Fruit fly (Drosophila melanogaster) S2 (cell line): ENCODE measurements around the gene CG9040.

Experiments used
- CG8478 ChIP-seq: fragments of >200 bp; optimal IDR thresholded peaks from 2 replicates; lab custom pipeline; 2018
- CTCF ChIP-seq, 2 experiments: fragments of >200 bp; optimal IDR thresholded peaks; 2 replicates each; lab custom pipeline; 2018

DNA sequence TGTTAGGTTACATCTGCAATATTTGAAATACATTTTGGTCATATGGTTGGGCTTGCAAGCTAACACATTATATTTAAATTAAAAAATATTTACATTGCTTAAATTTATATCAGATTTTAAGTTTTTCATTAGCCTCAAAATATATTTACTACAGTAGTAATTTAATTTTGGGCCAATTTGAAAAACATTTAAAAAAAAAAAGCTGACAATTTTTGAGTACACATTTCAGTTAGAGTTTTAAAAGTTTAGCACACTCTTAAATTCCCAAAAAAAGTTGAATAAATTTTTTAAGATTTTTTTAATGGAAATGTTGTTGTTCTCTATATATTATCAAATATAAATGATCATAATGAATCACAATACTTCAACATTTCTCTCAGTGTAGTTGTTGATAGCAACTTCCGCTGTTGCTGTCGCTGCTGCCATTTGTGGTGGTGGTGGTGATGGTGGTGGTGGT lies 30.4 kb upstream of the CG9040 start:
- TF ChIP-seq CTCF (optimal IDR thresholded peaks at IDR 0.05; lab: Kevin White, UChicago) (no peak), CG8478 (lab: Kevin White, UChicago) (no peak)
